Worm (Caenorhabditis elegans) whole organism, mixed stage, embryonic: ENCODE measurements around the gene his-17.

Source experiments
- elt-1 ChIP-seq: sonication (generic microtip); optimal IDR thresholded peaks from 2 replicates; lab custom pipeline; 2017; ENCODE audit warnings: missing genetic modification characterization, mild to moderate bottlenecking, missing compliant biosample characterization, antibody characterized with exemption, moderate library complexity, borderline replicate concordance; ENCODE audit not compliant: insufficient read depth
- elt-3 ChIP-seq: fragments of 150-350 bp; optimal IDR thresholded peaks from 2 replicates; lab custom pipeline; 2014; ENCODE audit warnings: missing biosample characterization, missing genetic modification characterization
- hlh-1 ChIP-seq: fragments of 150-350 bp; optimal IDR thresholded peaks from 2 replicates; lab custom pipeline; 2014; ENCODE audit warnings: missing biosample characterization, missing genetic modification reagents, missing genetic modification characterization
- mab-5 ChIP-seq: fragments of 150-350 bp; optimal IDR thresholded peaks from 2 replicates; lab custom pipeline; 2014; ENCODE audit warnings: missing biosample characterization, missing genetic modification characterization
- mep-1 ChIP-seq: fragments of 150-350 bp; optimal IDR thresholded peaks from 2 replicates; lab custom pipeline; 2017; ENCODE audit warnings: missing biosample characterization, missing genetic modification reagents, missing genetic modification characterization, inconsistent platforms
- nhr-12 ChIP-seq: fragments of 150-350 bp; optimal IDR thresholded peaks from 2 replicates; lab custom pipeline; 2014; ENCODE audit warnings: missing biosample characterization, missing genetic modification characterization
- nhr-237 ChIP-seq: fragments of 150-350 bp; optimal IDR thresholded peaks from 2 replicates; lab custom pipeline; 2014; ENCODE audit warnings: missing biosample characterization, missing genetic modification characterization
- nhr-28 ChIP-seq: fragments of 150-350 bp; optimal IDR thresholded peaks from 2 replicates; lab custom pipeline; 2014; ENCODE audit warnings: missing biosample characterization, missing genetic modification characterization
- pha-4 ChIP-seq: fragments of 150-350 bp; optimal IDR thresholded peaks from 2 replicates; lab custom pipeline; 2018; ENCODE audit warnings: missing biosample characterization, missing genetic modification reagents, missing genetic modification characterization
- tbx-8 ChIP-seq: fragments of 200-800 bp; sonication (Bioruptor generic); optimal IDR thresholded peaks from 2 replicates; lab custom pipeline; 2018; ENCODE audit warnings: mild to moderate bottlenecking, missing genetic modification characterization, moderate library complexity, missing compliant biosample characterization
- unc-39 ChIP-seq: fragments of 150-350 bp; optimal IDR thresholded peaks from 2 replicates; lab custom pipeline; 2014; ENCODE audit warnings: missing biosample characterization, missing genetic modification characterization
- unc-62 ChIP-seq: fragments of 150-350 bp; optimal IDR thresholded peaks from 2 replicates; lab custom pipeline; 2014; ENCODE audit warnings: missing biosample characterization, missing genetic modification reagents, missing genetic modification characterization
- ztf-11 ChIP-seq: fragments of 150-350 bp; optimal IDR thresholded peaks from 2 replicates; lab custom pipeline; 2014; ENCODE audit warnings: missing biosample characterization, missing genetic modification characterization

- no peak for TF ChIP-seq nhr-237 (tag; lab: Kevin White, UChicago)
- TF ChIP-seq hlh-1 = no peak
- no peak for TF ChIP-seq elt-3
- no peak for TF ChIP-seq pha-4
- TF ChIP-seq nhr-12 = no peak
- no peak for TF ChIP-seq nhr-28
- no peak for TF ChIP-seq mab-5 (tag; lab: Kevin White, UChicago)
- no peak for TF ChIP-seq tbx-8
- no peak for TF ChIP-seq unc-39 (tag; lab: Kevin White, UChicago)
- TF ChIP-seq ztf-11 (tag; lab: Kevin White, UChicago) = no peak
- TF ChIP-seq unc-62 (GFP tag; lab: Kevin White, UChicago) = no peak
- no peak for TF ChIP-seq elt-1 (tag; lab: Kevin White, UChicago)
- no peak for TF ChIP-seq mep-1 (tag; lab: Kevin White, UChicago)
These were observed 6.1 kb upstream of the his-17 start for ce11 chrV:8903916-8904315.
